Fruit fly (Drosophila melanogaster) whole organism, embryonic: Measurements from ENCODE around the gene CG33124.

ENCODE experiments used
- Abd-B ChIP-seq: fragments of 200-800 bp; sonication (Bioruptor generic); optimal IDR thresholded peaks from 2 replicates; lab custom pipeline; 2018; ENCODE audit warnings: missing biosample characterization, mild to moderate bottlenecking, missing genetic modification characterization, moderate library complexity
- Bgb ChIP-seq: fragments of 200-800 bp; sonication (Bioruptor generic); IDR thresholded peaks from 2 replicates; pipeline ENCODE4 v1.3.6; 2022; ENCODE audit warnings: missing biosample characterization, missing genetic modification characterization; ENCODE audit not compliant: partially characterized antibody
- CG10147 ChIP-seq: fragments of 200-800 bp; sonication (Bioruptor generic); optimal IDR thresholded peaks from 2 replicates; lab custom pipeline; 2019; ENCODE audit warnings: missing biosample characterization, mild to moderate bottlenecking, missing genetic modification characterization, moderate library complexity
- CG10366 ChIP-seq: fragments of 200-800 bp; sonication (Bioruptor generic); IDR thresholded peaks from 2 replicates; pipeline ENCODE4 v1.3.6; 2022; ENCODE audit warnings: missing biosample characterization, missing genetic modification characterization
- CG10654 ChIP-seq: fragments of 200-800 bp; sonication (Bioruptor generic); optimal IDR thresholded peaks from 2 replicates; lab custom pipeline; 2016; ENCODE audit warnings: missing biosample characterization, missing genetic modification characterization
- CG11560 ChIP-seq: fragments of 200-800 bp; sonication (Bioruptor generic); IDR thresholded peaks from 3 replicates; pipeline ENCODE4 v1.3.6; 2022; ENCODE audit warnings: missing biosample characterization, missing genetic modification characterization
- CG12071 ChIP-seq: fragments of 200-800 bp; sonication (Bioruptor generic); optimal IDR thresholded peaks from 3 replicates; lab custom pipeline; 2018; ENCODE audit warnings: missing biosample characterization, mild to moderate bottlenecking, missing genetic modification characterization
- CG12219 ChIP-seq: fragments of 200-800 bp; sonication (Bioruptor generic); optimal IDR thresholded peaks from 3 replicates; lab custom pipeline; 2018; ENCODE audit warnings: missing biosample characterization, mild to moderate bottlenecking, missing genetic modification characterization
- CG12744 ChIP-seq: fragments of 200-800 bp; sonication (Bioruptor generic); optimal IDR thresholded peaks from 2 replicates; lab custom pipeline; 2016; ENCODE audit warnings: missing biosample characterization, missing genetic modification characterization
- CG12942 ChIP-seq: fragments of 200-800 bp; sonication (Bioruptor generic); optimal IDR thresholded peaks from 3 replicates; lab custom pipeline; 2016; ENCODE audit warnings: missing biosample characterization, missing genetic modification characterization
- CG16779 ChIP-seq: fragments of 200-800 bp; sonication (Bioruptor generic); IDR thresholded peaks from 2 replicates; pipeline ENCODE4 v1.3.6; 2022; ENCODE audit warnings: missing biosample characterization, missing genetic modification characterization
- CG16813 ChIP-seq: fragments of 200-800 bp; sonication (Bioruptor generic); IDR thresholded peaks from 3 replicates; pipeline ENCODE4 v1.3.6; 2022; ENCODE audit warnings: missing biosample characterization, missing genetic modification characterization; ENCODE audit not compliant: partially characterized antibody
- CG16815 ChIP-seq: fragments of 200-800 bp; sonication (Bioruptor generic); optimal IDR thresholded peaks from 3 replicates; lab custom pipeline; 2017; ENCODE audit warnings: missing biosample characterization, mild to moderate bottlenecking, missing genetic modification characterization
- CG2202 ChIP-seq: fragments of 200-800 bp; sonication (Bioruptor generic); optimal IDR thresholded peaks from 2 replicates; lab custom pipeline; 2018; ENCODE audit warnings: missing biosample characterization, mild to moderate bottlenecking, missing genetic modification characterization
- CG33213 ChIP-seq: fragments of 200-800 bp; sonication (Bioruptor generic); optimal IDR thresholded peaks from 3 replicates; lab custom pipeline; 2016; ENCODE audit warnings: missing biosample characterization, missing genetic modification characterization
- CG34224 ChIP-seq: fragments of 200-800 bp; sonication (Bioruptor generic); IDR thresholded peaks from 3 replicates; pipeline ENCODE4 v1.3.6; 2022; ENCODE audit warnings: missing biosample characterization, missing genetic modification characterization; ENCODE audit not compliant: partially characterized antibody
- CG3838 ChIP-seq: fragments of 200-800 bp; sonication (Bioruptor generic); optimal IDR thresholded peaks from 3 replicates; lab custom pipeline; 2016; ENCODE audit warnings: missing biosample characterization, missing genetic modification characterization
- CG3847 ChIP-seq: fragments of 200-800 bp; sonication (Bioruptor generic); IDR thresholded peaks from 2 replicates; pipeline ENCODE4 v1.3.6; 2022; ENCODE audit warnings: missing biosample characterization, missing genetic modification characterization
- CG4617 ChIP-seq: fragments of 200-800 bp; sonication (Bioruptor generic); optimal IDR thresholded peaks from 3 replicates; lab custom pipeline; 2016; ENCODE audit warnings: missing biosample characterization, missing genetic modification characterization, borderline replicate concordance
- CG4854 ChIP-seq: fragments of 200-800 bp; sonication (Bioruptor generic); optimal IDR thresholded peaks from 2 replicates; lab custom pipeline; 2016; ENCODE audit warnings: missing biosample characterization, missing genetic modification characterization, inconsistent platforms
- CG6254 ChIP-seq: fragments of 200-800 bp; sonication (Bioruptor generic); optimal IDR thresholded peaks from 3 replicates; lab custom pipeline; 2017; ENCODE audit warnings: mild to moderate bottlenecking, missing biosample characterization, missing genetic modification reagents, missing genetic modification characterization
- CG6689 ChIP-seq: fragments of 200-800 bp; sonication (Bioruptor generic); IDR thresholded peaks from 2 replicates; pipeline ENCODE4 v1.3.6; 2022; ENCODE audit warnings: missing biosample characterization, missing genetic modification characterization
- CG6813 ChIP-seq: fragments of 200-800 bp; sonication (Bioruptor generic); optimal IDR thresholded peaks from 2 replicates; lab custom pipeline; 2017; ENCODE audit warnings: missing biosample characterization, missing genetic modification characterization, mild to moderate bottlenecking, moderate library complexity, missing genetic modification reagents
- CG7839 ChIP-seq: fragments of 200-800 bp; sonication (Bioruptor generic); optimal IDR thresholded peaks from 3 replicates; lab custom pipeline; 2018; ENCODE audit warnings: missing biosample characterization, mild to moderate bottlenecking, missing genetic modification characterization, moderate library complexity
- CG7987 ChIP-seq: fragments of 200-800 bp; sonication (Bioruptor generic); optimal IDR thresholded peaks from 2 replicates; lab custom pipeline; 2018; ENCODE audit warnings: missing biosample characterization, mild to moderate bottlenecking, missing genetic modification characterization, moderate library complexity
- CG8359 ChIP-seq: fragments of 200-800 bp; sonication (Bioruptor generic); optimal IDR thresholded peaks from 2 replicates; lab custom pipeline; 2017; ENCODE audit warnings: missing biosample characterization, mild to moderate bottlenecking, missing genetic modification characterization, borderline replicate concordance
- CG8765 ChIP-seq: fragments of 200-800 bp; sonication (Bioruptor generic); IDR thresholded peaks from 2 replicates; pipeline ENCODE4 v1.3.6; 2022; ENCODE audit warnings: missing biosample characterization, missing genetic modification characterization
- CG8944 ChIP-seq: fragments of 200-800 bp; sonication (Bioruptor generic); optimal IDR thresholded peaks from 3 replicates; lab custom pipeline; 2016; ENCODE audit warnings: missing biosample characterization, missing genetic modification characterization
- D19A ChIP-seq: fragments of 200-800 bp; optimal IDR thresholded peaks from 3 replicates; lab custom pipeline; 2019; ENCODE audit warnings: missing biosample characterization, mild to moderate bottlenecking, missing genetic modification characterization, moderate library complexity
- Doc2 ChIP-seq: fragments of 200-800 bp; sonication (Bioruptor generic); IDR thresholded peaks from 2 replicates; pipeline ENCODE4 v1.3.6; 2022; ENCODE audit warnings: missing biosample characterization, missing genetic modification characterization
- HLH54F ChIP-seq: fragments of 200-800 bp; sonication (Bioruptor generic); optimal IDR thresholded peaks from 3 replicates; lab custom pipeline; 2016; ENCODE audit warnings: missing biosample characterization, missing genetic modification characterization
- Hr78 ChIP-seq, 2 experiments: fragments of 200-800 bp in 1 of 2; fragments of >200 bp in 1 of 2; sonication (Bioruptor generic) in 1 of 2; optimal IDR thresholded peaks; 2 replicates each; lab custom pipeline; 2017 to 2019; ENCODE audit warnings: missing biosample characterization in 2 of 2, missing genetic modification characterization in 2 of 2, mild to moderate bottlenecking in 1 of 2, moderate library complexity in 1 of 2
- Lpt ChIP-seq: fragments of >200 bp; optimal IDR thresholded peaks from 2 replicates; lab custom pipeline; 2018; ENCODE audit warnings: missing biosample characterization, missing genetic modification characterization
- Mad ChIP-seq: fragments of 200-800 bp; sonication (Bioruptor generic); optimal IDR thresholded peaks from 2 replicates; lab custom pipeline; 2016; ENCODE audit warnings: missing biosample characterization, missing genetic modification characterization
- Rfx ChIP-seq: fragments of 200-800 bp; sonication (Bioruptor generic); IDR thresholded peaks from 2 replicates; pipeline ENCODE4 v1.3.6; 2022; ENCODE audit warnings: missing biosample characterization, missing genetic modification characterization
- Rx ChIP-seq: fragments of 200-800 bp; sonication (Bioruptor generic); IDR thresholded peaks from 2 replicates; pipeline ENCODE4 v1.3.6; 2022; ENCODE audit warnings: missing biosample characterization, missing genetic modification characterization
- caup ChIP-seq: fragments of 200-800 bp; sonication (Bioruptor generic); optimal IDR thresholded peaks from 3 replicates; lab custom pipeline; 2017; ENCODE audit warnings: missing biosample characterization, mild to moderate bottlenecking, missing genetic modification characterization, moderate library complexity; ENCODE audit not compliant: severe bottlenecking
- crp ChIP-seq, 2 experiments: fragments of 200-800 bp; sonication (Bioruptor generic); optimal IDR thresholded peaks; 2 replicates in 1 of 2; 3 replicates in 1 of 2; lab custom pipeline; 2017; ENCODE audit warnings: missing biosample characterization in 2 of 2, missing genetic modification characterization in 2 of 2, mild to moderate bottlenecking in 1 of 2, moderate library complexity in 1 of 2
- ems ChIP-seq: fragments of 200-800 bp; sonication (Bioruptor generic); optimal IDR thresholded peaks from 3 replicates; lab custom pipeline; 2016; ENCODE audit warnings: missing biosample characterization, missing genetic modification characterization
- esg ChIP-seq: fragments of 200-800 bp; sonication (Bioruptor generic); conservative IDR thresholded peaks from 2 replicates; pipeline ENCODE4 v1.3.6; 2022; ENCODE audit warnings: missing biosample characterization, missing genetic modification characterization
- ewg ChIP-seq: fragments of 200-800 bp; sonication (Bioruptor generic); optimal IDR thresholded peaks from 3 replicates; lab custom pipeline; 2017; ENCODE audit warnings: mild to moderate bottlenecking, missing biosample characterization, missing genetic modification reagents, missing genetic modification characterization
- fu2 ChIP-seq: fragments of 200-800 bp; sonication (Bioruptor generic); optimal IDR thresholded peaks from 2 replicates; lab custom pipeline; 2016; ENCODE audit warnings: missing biosample characterization, missing genetic modification characterization
- jing ChIP-seq: fragments of 200-800 bp; sonication (Bioruptor generic); optimal IDR thresholded peaks from 2 replicates; lab custom pipeline; 2018; ENCODE audit warnings: missing biosample characterization, mild to moderate bottlenecking, missing genetic modification characterization
- jumu ChIP-seq: fragments of 200-800 bp; sonication (Bioruptor generic); optimal IDR thresholded peaks from 3 replicates; lab custom pipeline; 2016; ENCODE audit warnings: missing biosample characterization, missing genetic modification characterization
- odd ChIP-seq: fragments of 200-800 bp; sonication (Bioruptor generic); optimal IDR thresholded peaks from 2 replicates; lab custom pipeline; 2017; ENCODE audit warnings: missing biosample characterization, mild to moderate bottlenecking, missing genetic modification characterization
- prd ChIP-seq, 3 experiments: fragments of >200 bp in 2 of 3; fragments of 200-800 bp in 1 of 3; sonication (Bioruptor generic) in 1 of 3; optimal IDR thresholded peaks in 2 of 3; IDR thresholded peaks in 1 of 3; 2 replicates in 2 of 3; 3 replicates in 1 of 3; pipeline versions ENCODE4 v1.3.6 to Lab custom; 2017 to 2022; ENCODE audit warnings: missing biosample characterization in 1 of 3, missing genetic modification characterization in 1 of 3
- repo ChIP-seq: fragments of 200-800 bp; sonication (Bioruptor generic); optimal IDR thresholded peaks from 2 replicates; lab custom pipeline; 2016; ENCODE audit warnings: missing biosample characterization, missing genetic modification characterization
- sisA ChIP-seq: fragments of 200-800 bp; sonication (Bioruptor generic); IDR thresholded peaks from 2 replicates; pipeline ENCODE4 v1.3.6; 2022; ENCODE audit warnings: missing biosample characterization, missing genetic modification characterization
- vnd ChIP-seq: fragments of 200-800 bp; sonication (Bioruptor generic); IDR thresholded peaks from 3 replicates; pipeline ENCODE4 v1.3.6; 2022; ENCODE audit warnings: missing biosample characterization, missing genetic modification characterization; ENCODE audit not compliant: partially characterized antibody

The CG33124 gene

dm6 chr2L:2189100-2189499 is 19.8 kb downstream of the CG33124 start (continued):
- TF ChIP-seq prd (optimal IDR thresholded peaks at IDR 0.05; lab: Kevin White, UChicago), result no peak
- TF ChIP-seq prd (GFP tag; IDR thresholded peaks at IDR 0.05; lab: Robert Waterston, UW), result peak; percentile 82
- peak; percentile 37 for TF ChIP-seq odd (GFP tag; lab: Kevin White, UChicago)
- no peak for TF ChIP-seq CG12071 (GFP tag; lab: Kevin White, UChicago)
- no peak for TF ChIP-seq CG11560 (tag; lab: Robert Waterston, UW)
- TF ChIP-seq CG2202 (tag; lab: Kevin White, UChicago), result peak; percentile 88
- 0 out of 2 replicates have a peak, but pooled peaks have one; percentile 23 for TF ChIP-seq CG3847
- TF ChIP-seq CG4854 (GFP tag; lab: Kevin White, UChicago), result no peak
- TF ChIP-seq CG33213 (GFP tag; lab: Kevin White, UChicago), result peak; percentile 66
- TF ChIP-seq CG10654 (GFP tag; lab: Kevin White, UChicago), result peak; percentile 64
- no peak for TF ChIP-seq caup (GFP tag; lab: Kevin White, UChicago)
- no peak for TF ChIP-seq Lpt
- peak; percentile 71 for TF ChIP-seq CG7839 (tag; lab: Kevin White, UChicago)
- peak; percentile 35 for TF ChIP-seq CG6813 (GFP tag; lab: Kevin White, UChicago)
- peak; percentile 54 for TF ChIP-seq Abd-B (GFP tag; lab: Kevin White, UChicago)
- TF ChIP-seq CG4617 (GFP tag; lab: Kevin White, UChicago), result peak; percentile 4
- peak; percentile 37; the same call in 1 of the 2 replicates for TF ChIP-seq CG10366
- no peak for TF ChIP-seq Rfx
- peak; percentile 53 for TF ChIP-seq Mad (GFP tag; lab: Kevin White, UChicago)
- TF ChIP-seq CG16813 (GFP tag; lab: Robert Waterston, UW), result no peak
- peak; percentile 60 for TF ChIP-seq CG8359 (GFP tag; lab: Kevin White, UChicago)
- TF ChIP-seq CG10147 (GFP tag; lab: Kevin White, UChicago), result no peak
- no peak for TF ChIP-seq CG7987 (GFP tag; lab: Kevin White, UChicago)
- TF ChIP-seq CG12942 (GFP tag; lab: Kevin White, UChicago), result peak; percentile 29
- peak; percentile 44 for TF ChIP-seq CG12219 (GFP tag; lab: Kevin White, UChicago)
- no peak for TF ChIP-seq crp (GFP tag; optimal IDR thresholded peaks at IDR 0.05; lab: Kevin White, UChicago)
- peak; percentile 47; the same call in 1 of the 2 replicates for TF ChIP-seq CG8765
- TF ChIP-seq repo (GFP tag; lab: Kevin White, UChicago), result peak; percentile 55
- TF ChIP-seq ewg, result peak; percentile 42
- TF ChIP-seq CG16779 (GFP tag; lab: Robert Waterston, UW), result no peak
- TF ChIP-seq Doc2 (GFP tag; lab: Robert Waterston, UW), result no peak
- no peak for TF ChIP-seq CG12744 (GFP tag; lab: Kevin White, UChicago)
- TF ChIP-seq CG16815 (GFP tag; lab: Kevin White, UChicago), result peak; percentile 72
- peak; percentile 59 for TF ChIP-seq jumu (GFP tag; lab: Kevin White, UChicago)
- peak; percentile 77 for TF ChIP-seq CG8944 (GFP tag; lab: Kevin White, UChicago)
- TF ChIP-seq ems (GFP tag; lab: Kevin White, UChicago), result peak; percentile 13
- peak; percentile 74 for TF ChIP-seq D19A (tag; lab: Kevin White, UChicago)
- peak in 1 of 2 experiments; percentile 15 for TF ChIP-seq Hr78 (GFP tag; optimal IDR thresholded peaks at IDR 0.05; lab: Kevin White, UChicago)
- peak; percentile 72 for TF ChIP-seq CG6254 (GFP tag; lab: Kevin White, UChicago)
- no peak for TF ChIP-seq fu2 (GFP tag; lab: Kevin White, UChicago)
- no peak for TF ChIP-seq vnd
- peak; percentile 40; the same call in 1 of the 2 replicates for TF ChIP-seq esg
- TF ChIP-seq sisA (GFP tag; lab: Robert Waterston, UW), result peak; percentile 79
- peak; percentile 40 for TF ChIP-seq jing (GFP tag; lab: Kevin White, UChicago)
- TF ChIP-seq Bgb (GFP tag; lab: Robert Waterston, UW), result no peak
- peak; percentile 78 for TF ChIP-seq CG6689 (GFP tag; lab: Robert Waterston, UW)
- no peak for TF ChIP-seq HLH54F (GFP tag; lab: Kevin White, UChicago)
- no peak for TF ChIP-seq CG34224
- no peak for TF ChIP-seq CG3838
- TF ChIP-seq Rx, result peak; percentile 39; the same call in 1 of the 2 replicates
